Worm (Caenorhabditis elegans) whole organism, L4 larva: ENCODE data around the gene pacs-1.

Source experiments
- F26F4.8 ChIP-seq: fragments of 200-800 bp; sonication (Bioruptor generic); conservative IDR thresholded peaks from 2 replicates; pipeline ENCODE4 v1.3.6; 2022; ENCODE audit warnings: missing genetic modification characterization, missing compliant biosample characterization
- F37D6.2 ChIP-seq: sonication (generic microtip); optimal IDR thresholded peaks from 2 replicates; lab custom pipeline; 2016; ENCODE audit warnings: mild to moderate bottlenecking, missing genetic modification characterization, missing compliant biosample characterization
- F44E2.7 ChIP-seq: fragments of 200-800 bp; sonication (Bioruptor generic); IDR thresholded peaks from 2 replicates; pipeline ENCODE4 v2.1.2; 2022; ENCODE audit warnings: missing genetic modification characterization, missing compliant biosample characterization
- F49E8.2 ChIP-seq: sonication (generic microtip); optimal IDR thresholded peaks from 2 replicates; lab custom pipeline; 2016; ENCODE audit warnings: missing compliant biosample characterization, mild to moderate bottlenecking, missing genetic modification characterization, borderline replicate concordance
- T20F7.1 ChIP-seq: fragments of 200-800 bp; sonication (Bioruptor generic); optimal IDR thresholded peaks from 2 replicates; lab custom pipeline; 2018; ENCODE audit warnings: mild to moderate bottlenecking, missing genetic modification characterization, missing compliant biosample characterization
- aha-1 ChIP-seq: fragments of 150-350 bp; peaks from one replicate; lab custom pipeline; 2014; ENCODE audit warnings: missing biosample characterization, missing genetic modification characterization
- aly-2 ChIP-seq: sonication (generic microtip); optimal IDR thresholded peaks from 2 replicates; lab custom pipeline; 2018; ENCODE audit warnings: missing biosample characterization, missing genetic modification characterization
- ama-1 ChIP-seq: fragments of 150-350 bp; optimal IDR thresholded peaks from 2 replicates; lab custom pipeline; 2014; ENCODE audit warnings: inconsistent platforms, mixed read lengths
- ctbp-1 ChIP-seq: fragments of 200-800 bp; sonication (Bioruptor generic); IDR thresholded peaks from 2 replicates; pipeline ENCODE4 v1.3.6; 2022; ENCODE audit warnings: missing genetic modification reagents, missing genetic modification characterization, missing compliant biosample characterization
- daf-16 ChIP-seq, 3 experiments: sonication (generic microtip); optimal IDR thresholded peaks; 2 replicates each; lab custom pipeline; 2016 to 2017; ENCODE audit warnings: missing genetic modification characterization in 3 of 3, missing genetic modification reagents in 3 of 3, mild to moderate bottlenecking in 2 of 3, missing compliant biosample characterization in 2 of 3, missing biosample characterization in 1 of 3, moderate library complexity in 1 of 3
- dmd-6 ChIP-seq: fragments of 200-800 bp; sonication (Bioruptor generic); IDR thresholded peaks from 2 replicates; pipeline ENCODE4 v1.3.6; 2022; ENCODE audit warnings: missing genetic modification reagents, missing genetic modification characterization, missing compliant biosample characterization
- dpl-1 ChIP-seq: fragments of 150-350 bp; optimal IDR thresholded peaks from 2 replicates; lab custom pipeline; 2014; ENCODE audit warnings: missing biosample characterization, missing genetic modification reagents, missing genetic modification characterization
- duxl-1 ChIP-seq: sonication (generic microtip); optimal IDR thresholded peaks from 2 replicates; lab custom pipeline; 2016; ENCODE audit warnings: mild to moderate bottlenecking, missing genetic modification characterization, moderate library complexity, missing compliant biosample characterization; ENCODE audit not compliant: poor library complexity
- dve-1 ChIP-seq: sonication (generic microtip); optimal IDR thresholded peaks from 2 replicates; lab custom pipeline; 2017; ENCODE audit warnings: antibody characterized with exemption, mild to moderate bottlenecking, missing genetic modification characterization, missing compliant biosample characterization; ENCODE audit not compliant: insufficient read depth
- fkh-10 ChIP-seq: fragments of 150-350 bp; optimal IDR thresholded peaks from 2 replicates; lab custom pipeline; 2014; ENCODE audit warnings: missing biosample characterization, missing genetic modification reagents, missing genetic modification characterization
- gei-8 ChIP-seq: fragments of 200-800 bp; sonication (Bioruptor generic); optimal IDR thresholded peaks from 2 replicates; lab custom pipeline; 2018; ENCODE audit warnings: mild to moderate bottlenecking, missing genetic modification characterization, missing compliant biosample characterization
- hlh-11 ChIP-seq: fragments of 200-800 bp; sonication (Bioruptor generic); optimal IDR thresholded peaks from 2 replicates; lab custom pipeline; 2018; ENCODE audit warnings: mild to moderate bottlenecking, missing genetic modification characterization, missing compliant biosample characterization
- hlh-30 ChIP-seq: sonication (generic microtip); optimal IDR thresholded peaks from 2 replicates; lab custom pipeline; 2017; ENCODE audit warnings: antibody characterized with exemption, mild to moderate bottlenecking, missing genetic modification characterization, missing compliant biosample characterization; ENCODE audit not compliant: insufficient read depth
- hmg-1.1 ChIP-seq: fragments of 200-800 bp; sonication (Bioruptor generic); IDR thresholded peaks from 2 replicates; pipeline ENCODE4 v1.3.6; 2022; ENCODE audit warnings: missing genetic modification reagents, missing genetic modification characterization, missing compliant biosample characterization
- lin-38 ChIP-seq: fragments of 200-800 bp; sonication (Bioruptor generic); IDR thresholded peaks from 2 replicates; pipeline ENCODE4 v1.3.6; 2022; ENCODE audit warnings: missing genetic modification reagents, missing genetic modification characterization, missing compliant biosample characterization
- lsy-2 ChIP-seq, 2 experiments: fragments of 150-350 bp in 1 of 2; sonication (generic microtip) in 1 of 2; optimal IDR thresholded peaks; 2 replicates each; lab custom pipeline; 2014 to 2017; ENCODE audit warnings: missing biosample characterization in 2 of 2, missing genetic modification characterization in 2 of 2
- madf-9 ChIP-seq: fragments of 200-800 bp; sonication (Bioruptor generic); conservative IDR thresholded peaks from 2 replicates; pipeline ENCODE4 v1.3.6; 2022; ENCODE audit warnings: missing genetic modification reagents, missing genetic modification characterization, missing compliant biosample characterization
- mep-1 ChIP-seq: fragments of 150-350 bp; sonication (generic microtip); optimal IDR thresholded peaks from 3 replicates; lab custom pipeline; 2014; ENCODE audit warnings: missing biosample characterization, missing genetic modification characterization
- mes-2 ChIP-seq: sonication (generic microtip); optimal IDR thresholded peaks from 2 replicates; lab custom pipeline; 2016; ENCODE audit warnings: missing genotype, mild to moderate bottlenecking, missing genetic modification characterization, missing compliant biosample characterization; ENCODE audit not compliant: poor library complexity, severe bottlenecking
- mxl-2 ChIP-seq: fragments of 200-800 bp; sonication (Bioruptor generic); conservative IDR thresholded peaks from 2 replicates; pipeline ENCODE4 v1.3.6; 2022; ENCODE audit warnings: missing genetic modification reagents, missing genetic modification characterization, missing compliant biosample characterization
- mxl-3 ChIP-seq: fragments of 200-800 bp; sonication (Bioruptor generic); optimal IDR thresholded peaks from 2 replicates; lab custom pipeline; 2018; ENCODE audit warnings: mild to moderate bottlenecking, missing genetic modification characterization, missing compliant biosample characterization
- nhr-11 ChIP-seq: fragments of 150-350 bp; optimal IDR thresholded peaks from 2 replicates; lab custom pipeline; 2014; ENCODE audit warnings: missing biosample characterization, missing genetic modification characterization
- nhr-28 ChIP-seq: fragments of 150-350 bp; optimal IDR thresholded peaks from 2 replicates; lab custom pipeline; 2014; ENCODE audit warnings: missing biosample characterization, missing genetic modification characterization
- nhr-42 ChIP-seq: fragments of 200-800 bp; sonication (Bioruptor generic); IDR thresholded peaks from 2 replicates; pipeline ENCODE4 v1.3.6; 2022; ENCODE audit warnings: missing genetic modification characterization, missing compliant biosample characterization
- nhr-48 ChIP-seq: sonication (generic microtip); optimal IDR thresholded peaks from 2 replicates; lab custom pipeline; 2016; ENCODE audit warnings: mild to moderate bottlenecking, missing genetic modification characterization, missing compliant biosample characterization
- nhr-6 ChIP-seq: fragments of 150-350 bp; optimal IDR thresholded peaks from 2 replicates; lab custom pipeline; 2014; ENCODE audit warnings: missing biosample characterization, missing genetic modification characterization
- nhr-77 ChIP-seq: fragments of 150-350 bp; optimal IDR thresholded peaks from 2 replicates; lab custom pipeline; 2014; ENCODE audit warnings: missing biosample characterization, missing genetic modification characterization
- pqm-1 ChIP-seq: sonication (generic microtip); optimal IDR thresholded peaks from 2 replicates; lab custom pipeline; 2017; ENCODE audit warnings: missing biosample characterization, missing genetic modification characterization
- rbr-2 ChIP-seq: sonication (generic microtip); optimal IDR thresholded peaks from 2 replicates; lab custom pipeline; 2016; ENCODE audit warnings: missing genotype, missing genetic modification characterization, missing compliant biosample characterization
- spr-1 ChIP-seq: sonication (generic microtip); optimal IDR thresholded peaks from 2 replicates; lab custom pipeline; 2016; ENCODE audit warnings: mild to moderate bottlenecking, missing genetic modification characterization, missing compliant biosample characterization
- unc-62 ChIP-seq, 3 experiments: fragments of 150-350 bp in 1 of 3; sonication (generic microtip); optimal IDR thresholded peaks in 2 of 3; peaks in 1 of 3; 1 replicate in 1 of 3; 2 replicates in 2 of 3; lab custom pipeline; 2014 to 2017; ENCODE audit warnings: missing biosample characterization in 3 of 3, missing genetic modification characterization in 3 of 3, missing genetic modification reagents in 3 of 3, missing genotype in 1 of 3

The pacs-1 gene

ce11 chrV:9246260-9246659, 29.2 kb upstream of the pacs-1 start, which contains the start of gene aat-2:
aat-2 (minus strand) TSS chrV:9246360.
- TF ChIP-seq unc-62 (GFP tag; optimal IDR thresholded peaks at IDR 0.05 in 1 of 2; lab: Kevin White, UChicago) (peak in 1 of 2 experiments; percentile 30), unc-62 (tag; optimal IDR thresholded peaks at IDR 0.05; lab: Kevin White, UChicago) (no peak), lin-38 (GFP tag; lab: Robert Waterston, UW) (no peak)

ce11 chrV:9243171-9243996, 26.3 kb upstream of the pacs-1 start, which contains the start of gene glo-4:
glo-4 (minus strand) TSS chrV:9243221.
- TF ChIP-seq hlh-11 (tag; lab: Kevin White, UChicago) (peak; percentile 78), F49E8.2 (tag; lab: Kevin White, UChicago) (no peak), unc-62 (GFP tag; optimal IDR thresholded peaks at IDR 0.05 in 1 of 2; lab: Kevin White, UChicago) (peak in 1 of 2 experiments; percentile 93), unc-62 (tag; optimal IDR thresholded peaks at IDR 0.05; lab: Kevin White, UChicago) (no peak), nhr-28 (tag; lab: Kevin White, UChicago) (peak; percentile 56), spr-1 (tag; lab: Kevin White, UChicago) (no peak), F26F4.8 (no peak), nhr-6 (peak; percentile 6), ama-1 (lab: Kevin White, UChicago) (no peak), hmg-1.1 (GFP tag; lab: Robert Waterston, UW) (peak; percentile 45; the same call in 1 of the 2 replicates), duxl-1 (tag; lab: Kevin White, UChicago) (peak; percentile 15), mes-2 (tag; lab: Kevin White, UChicago) (peak; percentile 81), fkh-10 (GFP tag; lab: Kevin White, UChicago) (peak; percentile 96), dmd-6 (peak; percentile 49), mxl-3 (no peak), rbr-2 (tag; lab: Kevin White, UChicago) (peak; percentile 77), F44E2.7 (GFP tag; lab: Robert Waterston, UW) (no peak), gei-8 (GFP tag; lab: Kevin White, UChicago) (no peak), aly-2 (no peak), daf-16 (GFP tag; optimal IDR thresholded peaks at IDR 0.05; lab: Kevin White, UChicago) (no peak), daf-16 (tag; optimal IDR thresholded peaks at IDR 0.05; lab: Kevin White, UChicago) (peak; percentile 1), lsy-2 (tag; optimal IDR thresholded peaks at IDR 0.05; lab: Kevin White, UChicago) (peak; percentile 51 to 87), nhr-11 (tag; lab: Kevin White, UChicago) (peak; percentile 40), nhr-42 (GFP tag; lab: Robert Waterston, UW) (no peak), dve-1 (tag; lab: Kevin White, UChicago) (peak; percentile 76), ctbp-1 (GFP tag; lab: Robert Waterston, UW) (0 out of 2 replicates have a peak, but pooled peaks have one; percentile 50), lin-38 (GFP tag; lab: Robert Waterston, UW) (no peak), mep-1 (tag; lab: Kevin White, UChicago) (peak; percentile 85), nhr-48 (tag; lab: Kevin White, UChicago) (peak; percentile 52), madf-9 (GFP tag; lab: Robert Waterston, UW) (no peak), aha-1 (tag; lab: Kevin White, UChicago) (peak; percentile 69), F37D6.2 (peak; percentile 55), mxl-2 (GFP tag; lab: Robert Waterston, UW) (no peak), nhr-77 (tag; lab: Kevin White, UChicago) (peak; percentile 23), hlh-30 (tag; lab: Kevin White, UChicago) (peak; percentile 55), pqm-1 (peak; percentile 66), dpl-1 (GFP tag; lab: Kevin White, UChicago) (peak; percentile 80), T20F7.1 (peak; percentile 70)
